Fruit fly (Drosophila melanogaster) whole organism, prepupa: Measurements from ENCODE around the gene CG12768.
A peak's percentile ranks its signal among the peaks of the same experiment; 100 is the strongest.

Experiments
- Blimp-1 ChIP-seq: fragments of 200-800 bp; sonication (Bioruptor generic); optimal IDR thresholded peaks from 3 replicates; lab custom pipeline; 2017; ENCODE audit warnings: missing biosample characterization, missing genetic modification characterization, mild to moderate bottlenecking, moderate library complexity, missing genetic modification reagents
- CG10631 ChIP-seq: fragments of 200-800 bp; sonication (Bioruptor generic); optimal IDR thresholded peaks from 2 replicates; lab custom pipeline; 2016; ENCODE audit warnings: missing biosample characterization, missing genetic modification characterization
- CG10669 ChIP-seq: fragments of 200-800 bp; sonication (Bioruptor generic); optimal IDR thresholded peaks from 3 replicates; lab custom pipeline; 2018; ENCODE audit warnings: missing biosample characterization, mild to moderate bottlenecking, missing genetic modification characterization, moderate library complexity
- CG11762 ChIP-seq: fragments of 200-800 bp; sonication (Bioruptor generic); optimal IDR thresholded peaks from 3 replicates; lab custom pipeline; 2016; ENCODE audit warnings: missing biosample characterization, missing genetic modification characterization; ENCODE audit not compliant: insufficient read depth
- CG11902 ChIP-seq: fragments of 200-800 bp; sonication (Bioruptor generic); optimal IDR thresholded peaks from 3 replicates; lab custom pipeline; 2016; ENCODE audit warnings: missing biosample characterization, missing genetic modification characterization
- CG15336 ChIP-seq: fragments of 200-800 bp; sonication (Bioruptor generic); IDR thresholded peaks from 2 replicates; pipeline ENCODE4 v1.3.6; 2022; ENCODE audit warnings: missing biosample characterization, missing genetic modification characterization
- CG1621 ChIP-seq: fragments of 200-800 bp; sonication (Bioruptor generic); optimal IDR thresholded peaks from 3 replicates; lab custom pipeline; 2018; ENCODE audit warnings: missing biosample characterization, mild to moderate bottlenecking, missing genetic modification characterization
- CG16779 ChIP-seq: fragments of 200-800 bp; sonication (Bioruptor generic); optimal IDR thresholded peaks from 3 replicates; lab custom pipeline; 2017; ENCODE audit warnings: missing biosample characterization, mild to moderate bottlenecking, missing genetic modification characterization
- CG3032 ChIP-seq: fragments of 200-800 bp; optimal IDR thresholded peaks from 2 replicates; lab custom pipeline; 2019; ENCODE audit warnings: missing biosample characterization, mild to moderate bottlenecking, missing genetic modification characterization, moderate library complexity
- CG31627 ChIP-seq: fragments of 200-800 bp; sonication (Bioruptor generic); optimal IDR thresholded peaks from 3 replicates; lab custom pipeline; 2016; ENCODE audit warnings: missing biosample characterization, missing genetic modification characterization
- CG3919 ChIP-seq: fragments of 200-800 bp; sonication (Bioruptor generic); optimal IDR thresholded peaks from 3 replicates; lab custom pipeline; 2016; ENCODE audit warnings: missing biosample characterization, missing genetic modification characterization
- CG6792 ChIP-seq: fragments of 200-800 bp; sonication (Bioruptor generic); optimal IDR thresholded peaks from 3 replicates; lab custom pipeline; 2016; ENCODE audit warnings: missing biosample characterization, missing genetic modification characterization
- CG6808 ChIP-seq: fragments of 200-800 bp; sonication (Bioruptor generic); optimal IDR thresholded peaks from 3 replicates; lab custom pipeline; 2017; ENCODE audit warnings: missing biosample characterization, missing genetic modification characterization, mild to moderate bottlenecking, moderate library complexity, missing genetic modification reagents
- CG6854 ChIP-seq: fragments of 200-800 bp; sonication (Bioruptor generic); optimal IDR thresholded peaks from 2 replicates; lab custom pipeline; 2017; ENCODE audit warnings: missing biosample characterization, mild to moderate bottlenecking, missing genetic modification characterization
- CG7368 ChIP-seq: fragments of 200-800 bp; sonication (Bioruptor generic); optimal IDR thresholded peaks from 3 replicates; lab custom pipeline; 2016; ENCODE audit warnings: missing biosample characterization, missing genetic modification characterization
- CG8119 ChIP-seq: fragments of 200-800 bp; sonication (Bioruptor generic); IDR thresholded peaks from 3 replicates; pipeline ENCODE4 v1.3.6; 2022; ENCODE audit warnings: missing biosample characterization, missing genetic modification characterization
- CG8632 ChIP-seq: fragments of 200-800 bp; sonication (Bioruptor generic); optimal IDR thresholded peaks from 3 replicates; lab custom pipeline; 2016; ENCODE audit warnings: missing biosample characterization, missing genetic modification characterization
- Eip75B ChIP-seq: fragments of 200-800 bp; sonication (Bioruptor generic); optimal IDR thresholded peaks from 3 replicates; lab custom pipeline; 2016; ENCODE audit warnings: missing biosample characterization, missing genetic modification characterization
- Eip78C ChIP-seq: fragments of 200-800 bp; sonication (Bioruptor generic); peaks from one replicate; lab custom pipeline; 2016; ENCODE audit warnings: missing biosample characterization, missing genetic modification characterization
- Ets21C ChIP-seq: fragments of 200-800 bp; sonication (Bioruptor generic); optimal IDR thresholded peaks from 3 replicates; lab custom pipeline; 2016; ENCODE audit warnings: missing biosample characterization, missing genetic modification characterization
- Gug ChIP-seq: fragments of 200-800 bp; sonication (Bioruptor generic); IDR thresholded peaks from 2 replicates; pipeline ENCODE4 v1.3.6; 2022; ENCODE audit warnings: missing biosample characterization, missing genetic modification characterization
- Hr38 ChIP-seq: sonication (Bioruptor generic); optimal IDR thresholded peaks from 2 replicates; lab custom pipeline; 2016; ENCODE audit warnings: missing biosample characterization, missing genetic modification characterization
- Hr39 ChIP-seq: fragments of 200-800 bp; sonication (Bioruptor generic); optimal IDR thresholded peaks from 2 replicates; lab custom pipeline; 2016; ENCODE audit warnings: missing biosample characterization, missing genetic modification characterization
- Hr4 ChIP-seq: fragments of 200-800 bp; sonication (Bioruptor generic); optimal IDR thresholded peaks from 3 replicates; lab custom pipeline; 2016; ENCODE audit warnings: missing biosample characterization, missing genetic modification characterization
- Met ChIP-seq: fragments of 200-800 bp; sonication (Bioruptor generic); optimal IDR thresholded peaks from 3 replicates; lab custom pipeline; 2016; ENCODE audit warnings: missing biosample characterization, missing genetic modification characterization
- Sox14 ChIP-seq: fragments of 200-800 bp; sonication (Bioruptor generic); optimal IDR thresholded peaks from 3 replicates; lab custom pipeline; 2016; ENCODE audit warnings: missing biosample characterization, missing genetic modification characterization
- achi ChIP-seq: fragments of 200-800 bp; sonication (Bioruptor generic); optimal IDR thresholded peaks from 3 replicates; lab custom pipeline; 2016; ENCODE audit warnings: missing biosample characterization, missing genetic modification characterization
- acj6 ChIP-seq: fragments of 200-800 bp; sonication (Bioruptor generic); optimal IDR thresholded peaks from 3 replicates; lab custom pipeline; 2016; ENCODE audit warnings: missing biosample characterization, missing genetic modification characterization
- cyc ChIP-seq: fragments of 200-800 bp; sonication (Bioruptor generic); optimal IDR thresholded peaks from 3 replicates; lab custom pipeline; 2016; ENCODE audit warnings: missing biosample characterization, missing genetic modification characterization
- dac ChIP-seq: fragments of 200-800 bp; sonication (Bioruptor generic); optimal IDR thresholded peaks from 2 replicates; lab custom pipeline; 2017; ENCODE audit warnings: missing biosample characterization, mild to moderate bottlenecking, missing genetic modification characterization
- eg ChIP-seq: fragments of 200-800 bp; sonication (Bioruptor generic); IDR thresholded peaks from 3 replicates; pipeline ENCODE4 v1.3.6; 2022; ENCODE audit warnings: missing biosample characterization, missing genetic modification characterization
- esn ChIP-seq: fragments of 200-800 bp; sonication (Bioruptor generic); optimal IDR thresholded peaks from 2 replicates; lab custom pipeline; 2016; ENCODE audit warnings: missing biosample characterization, mild to moderate bottlenecking, missing genetic modification characterization, moderate library complexity
- fd85E ChIP-seq: fragments of 200-800 bp; sonication (Bioruptor generic); optimal IDR thresholded peaks from 3 replicates; lab custom pipeline; 2016; ENCODE audit warnings: missing biosample characterization, missing genetic modification characterization
- fkh ChIP-seq: fragments of 200-800 bp; sonication (Bioruptor generic); optimal IDR thresholded peaks from 3 replicates; lab custom pipeline; 2017; ENCODE audit warnings: missing biosample characterization, mild to moderate bottlenecking, missing genetic modification characterization, moderate library complexity
- lz ChIP-seq: fragments of 200-800 bp; sonication (Bioruptor generic); optimal IDR thresholded peaks from 3 replicates; lab custom pipeline; 2016; ENCODE audit warnings: missing biosample characterization, missing genetic modification characterization
- ss ChIP-seq, 2 experiments: fragments of 200-800 bp; sonication (Bioruptor generic); optimal IDR thresholded peaks; 2 replicates in 1 of 2; 3 replicates in 1 of 2; lab custom pipeline; 2017 to 2018; ENCODE audit warnings: mild to moderate bottlenecking in 2 of 2, missing biosample characterization in 2 of 2, missing genetic modification characterization in 2 of 2, moderate library complexity in 1 of 2
- svp ChIP-seq: fragments of 200-800 bp; sonication (Bioruptor generic); peaks from one replicate; lab custom pipeline; 2016; ENCODE audit warnings: missing biosample characterization, missing genetic modification characterization
- topi ChIP-seq: fragments of 200-800 bp; sonication (Bioruptor generic); optimal IDR thresholded peaks from 3 replicates; lab custom pipeline; 2016; ENCODE audit warnings: missing biosample characterization, missing genetic modification characterization
- vri ChIP-seq: fragments of 200-800 bp; sonication (Bioruptor generic); optimal IDR thresholded peaks from 3 replicates; lab custom pipeline; 2016; ENCODE audit warnings: missing biosample characterization, mild to moderate bottlenecking, missing genetic modification characterization

CG12768 gene

dm6 chr3L:22865061-22865418 is 45.3 kb upstream of the CG12768 start (continued):
- peak; percentile 77 for TF ChIP-seq Hr4 (GFP tag; lab: Kevin White, UChicago)
- TF ChIP-seq Gug (GFP tag; lab: Robert Waterston, UW), result no peak
- TF ChIP-seq CG15336 (GFP tag; lab: Robert Waterston, UW), result peak; percentile 91
- TF ChIP-seq svp (GFP tag; lab: Kevin White, UChicago), result peak; percentile 73
- peak; percentile 2 for TF ChIP-seq CG11762 (GFP tag; lab: Kevin White, UChicago)
- peak; percentile 58 for TF ChIP-seq Hr39 (GFP tag; lab: Kevin White, UChicago)
- peak; percentile 40 for TF ChIP-seq CG1621
- peak; percentile 41 for TF ChIP-seq fd85E (GFP tag; lab: Kevin White, UChicago)

- TF ChIP-seq Met (GFP tag; lab: Kevin White, UChicago) (no peak), lz (GFP tag; lab: Kevin White, UChicago) (peak; percentile 54), acj6 (GFP tag; lab: Kevin White, UChicago) (peak; percentile 15), Ets21C (GFP tag; lab: Kevin White, UChicago) (no peak), ss (GFP tag; optimal IDR thresholded peaks at IDR 0.05; lab: Kevin White, UChicago) (peak in 1 of 2 experiments; percentile 22), CG16779 (tag; lab: Kevin White, UChicago) (no peak), CG31627 (GFP tag; lab: Kevin White, UChicago) (peak; percentile 48), Sox14 (GFP tag; lab: Kevin White, UChicago) (peak; percentile 31), svp (GFP tag; lab: Kevin White, UChicago) (peak; percentile 2), esn (GFP tag; lab: Kevin White, UChicago) (peak; percentile 71), cyc (peak; percentile 60), Gug (GFP tag; lab: Robert Waterston, UW) (no peak), Hr38 (GFP tag; lab: Kevin White, UChicago) (no peak), topi (peak; percentile 46), eg (GFP tag; lab: Robert Waterston, UW) (0 out of 3 replicates have a peak, but pooled peaks have one; percentile 32), vri (peak; percentile 63), CG6792 (GFP tag; lab: Kevin White, UChicago) (peak; percentile 36), CG3919 (peak; percentile 63), Eip78C (GFP tag; lab: Kevin White, UChicago) (peak; percentile 84), CG6854 (no peak), achi (GFP tag; lab: Kevin White, UChicago) (peak; percentile 90), Blimp-1 (GFP tag; lab: Kevin White, UChicago) (no peak), Eip75B (peak; percentile 44), CG10631 (GFP tag; lab: Kevin White, UChicago) (peak; percentile 11)
Measured at dm6 chr3L:22868070-22868469, 42.2 kb upstream of the CG12768 start, which contains the start of gene EMC4. Gene EMC4 (minus strand): TSS chr3L:22868243.

dm6 chr3L:22870378-22870777 is 39.9 kb upstream of the CG12768 start:
- TF ChIP-seq CG3919, result no peak
- TF ChIP-seq Ets21C (GFP tag; lab: Kevin White, UChicago), result no peak
- TF ChIP-seq fkh (GFP tag; lab: Kevin White, UChicago), result no peak
- peak; percentile 71 for TF ChIP-seq vri

dm6 chr3L:22871030-22871844 is 39.1 kb upstream of the CG12768 start:
- TF ChIP-seq CG7368 (no peak), CG8119 (GFP tag; lab: Robert Waterston, UW) (0 out of 3 replicates have a peak, but pooled peaks have one; percentile 34), Ets21C (GFP tag; lab: Kevin White, UChicago) (peak; percentile 12), dac (GFP tag; lab: Kevin White, UChicago) (no peak), Hr4 (GFP tag; lab: Kevin White, UChicago) (no peak), Gug (GFP tag; lab: Robert Waterston, UW) (0 out of 2 replicates have a peak, but pooled peaks have one; percentile 18), CG11902 (GFP tag; lab: Kevin White, UChicago) (no peak), CG6808 (GFP tag; lab: Kevin White, UChicago) (peak; percentile 16), ss (GFP tag; optimal IDR thresholded peaks at IDR 0.05; lab: Kevin White, UChicago) (peak; percentile 20 to 22), Sox14 (GFP tag; lab: Kevin White, UChicago) (peak; percentile 7), CG11762 (GFP tag; lab: Kevin White, UChicago) (no peak), lz (GFP tag; lab: Kevin White, UChicago) (no peak), Eip78C (GFP tag; lab: Kevin White, UChicago) (peak; percentile 42), CG6854 (no peak), CG8632 (GFP tag; lab: Kevin White, UChicago) (no peak), CG3032 (tag; lab: Kevin White, UChicago) (peak; percentile 2), CG10669 (GFP tag; lab: Kevin White, UChicago) (no peak), CG1621 (peak; percentile 27), svp (GFP tag; lab: Kevin White, UChicago) (peak; percentile 97)
- TF ChIP-seq, all 60 proteins: peak for 10
